Worm (Caenorhabditis elegans): ENCODE data around the gene C50F4.6.

C50F4.6 gene

DNA sequence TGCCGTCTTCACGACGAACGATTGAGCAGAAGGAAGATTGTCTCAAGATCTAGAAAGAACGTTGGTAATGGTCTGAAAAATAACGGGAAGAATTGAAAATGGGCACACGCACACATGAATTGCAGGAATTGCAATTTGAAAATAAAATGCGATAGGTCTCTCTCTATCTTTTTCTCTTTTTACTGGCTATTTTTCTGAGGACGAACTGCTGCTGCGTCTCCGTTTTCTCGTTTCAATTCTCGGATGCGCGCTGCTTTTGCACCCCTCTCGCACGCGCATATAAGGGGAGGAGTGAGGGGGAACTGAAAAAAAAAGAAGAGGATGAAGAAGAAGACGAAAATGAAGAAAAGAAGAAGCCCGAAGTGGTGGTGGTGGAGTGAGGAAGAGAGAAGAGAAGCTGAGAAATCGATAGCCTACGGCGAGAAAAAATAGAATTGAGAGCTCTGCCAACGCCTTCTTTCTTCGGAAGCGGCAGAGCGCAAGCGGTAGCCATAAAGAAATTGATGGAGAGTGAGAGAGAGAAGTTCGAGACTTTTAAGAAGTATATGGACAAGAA lies 15.8 kb downstream of the C50F4.6 start, which contains the start of gene rgef-1 (continued):
- no peak for TF ChIP-seq C04F5.9 (tag; optimal IDR thresholded peaks at IDR 0.05)
- TF ChIP-seq ztf-11 (tag; optimal IDR thresholded peaks at IDR 0.05): peak in 1 of 2 experiments; percentile 26
- no peak for TF ChIP-seq aha-1 (tag; optimal IDR thresholded peaks at IDR 0.05)
- no peak for TF ChIP-seq sptf-1 (tag; optimal IDR thresholded peaks at IDR 0.05)
- TF ChIP-seq jun-1 (tag; optimal IDR thresholded peaks at IDR 0.05): no peak
- TF ChIP-seq tbx-2 (tag; optimal IDR thresholded peaks at IDR 0.05): peak; percentile 47
- TF ChIP-seq nhr-76 (tag; optimal IDR thresholded peaks at IDR 0.05): no peak
- peak; percentile 18 for TF ChIP-seq lin-13 (GFP tag; optimal IDR thresholded peaks at IDR 0.05)
- peak; percentile 36 for TF ChIP-seq snu-23 (GFP tag; optimal IDR thresholded peaks at IDR 0.05)
- peak; percentile 47 for TF ChIP-seq zag-1 (tag; optimal IDR thresholded peaks at IDR 0.05)
- peak; percentile 35 for TF ChIP-seq dsc-1 (tag; optimal IDR thresholded peaks at IDR 0.05)
- TF ChIP-seq nhr-12 (tag; optimal IDR thresholded peaks at IDR 0.05): no peak
- peak; percentile 96 for TF ChIP-seq fkh-10 (GFP tag; optimal IDR thresholded peaks at IDR 0.05)
- no peak for TF ChIP-seq ceh-90 (tag; optimal IDR thresholded peaks at IDR 0.05)
- no peak for TF ChIP-seq sox-4 (tag; optimal IDR thresholded peaks at IDR 0.05)
- no peak for TF ChIP-seq unc-98 (GFP tag; IDR thresholded peaks at IDR 0.05)
- no peak for TF ChIP-seq elt-2 (tag; optimal IDR thresholded peaks at IDR 0.05)
- TF ChIP-seq ztf-4 (tag; optimal IDR thresholded peaks at IDR 0.05): no peak
- TF ChIP-seq swsn-7 (tag; optimal IDR thresholded peaks at IDR 0.05): peak; percentile 71
- no peak for TF ChIP-seq alr-1 (tag; optimal IDR thresholded peaks at IDR 0.05; ENCODE audit: borderline replicate concordance)
- peak in 1 of 2 experiments; percentile 51 for TF ChIP-seq lin-35 (GFP tag; optimal IDR thresholded peaks at IDR 0.05)

- TF ChIP-seq elt-2 (tag; optimal IDR thresholded peaks at IDR 0.05) (no peak), unc-130 (tag; optimal IDR thresholded peaks at IDR 0.05) (no peak), egl-13 (tag; optimal IDR thresholded peaks at IDR 0.05) (no peak), ceh-88 (GFP tag; IDR thresholded peaks at IDR 0.05) (no peak), elt-3 (tag; optimal IDR thresholded peaks at IDR 0.05) (no peak), xbp-1 (tag; optimal IDR thresholded peaks at IDR 0.05) (no peak), lin-35 (GFP tag; optimal IDR thresholded peaks at IDR 0.05) (no peak), hpl-2 (GFP tag; optimal IDR thresholded peaks at IDR 0.05) (no peak), C34B4.2 (tag; optimal IDR thresholded peaks at IDR 0.05) (no peak), dsc-1 (tag; optimal IDR thresholded peaks at IDR 0.05) (peak; percentile 61), fkh-10 (GFP tag; optimal IDR thresholded peaks at IDR 0.05) (peak; percentile 84), nhr-71 (tag; optimal IDR thresholded peaks at IDR 0.05) (no peak), fos-1 (tag; optimal IDR thresholded peaks at IDR 0.05) (no peak), lin-15B (tag; optimal IDR thresholded peaks at IDR 0.05) (no peak), blmp-1 (tag; optimal IDR thresholded peaks at IDR 0.05) (no peak), ztf-11 (tag; optimal IDR thresholded peaks at IDR 0.05) (no peak), pqm-1 (tag; optimal IDR thresholded peaks at IDR 0.05) (no peak), snpc-4 (tag; optimal IDR thresholded peaks at IDR 0.05) (no peak), lin-14 (GFP tag; optimal IDR thresholded peaks at IDR 0.05) (peak; percentile 37), fkh-8 (tag; optimal IDR thresholded peaks at IDR 0.05) (peak; percentile 29), vab-15 (tag; optimal IDR thresholded peaks at IDR 0.05) (no peak)
Observed at ce11 chrV:9563585-9563984, 17.7 kb downstream of the C50F4.6 start.

ce11 chrV:9568707-9569106 lies 22.8 kb downstream of the C50F4.6 start, which contains the start of gene F25B3.4:
Gene F25B3.4 (minus strand): TSS chrV:9568807.
- no peak for TF ChIP-seq C34B4.2 (tag; optimal IDR thresholded peaks at IDR 0.05)

DNA sequence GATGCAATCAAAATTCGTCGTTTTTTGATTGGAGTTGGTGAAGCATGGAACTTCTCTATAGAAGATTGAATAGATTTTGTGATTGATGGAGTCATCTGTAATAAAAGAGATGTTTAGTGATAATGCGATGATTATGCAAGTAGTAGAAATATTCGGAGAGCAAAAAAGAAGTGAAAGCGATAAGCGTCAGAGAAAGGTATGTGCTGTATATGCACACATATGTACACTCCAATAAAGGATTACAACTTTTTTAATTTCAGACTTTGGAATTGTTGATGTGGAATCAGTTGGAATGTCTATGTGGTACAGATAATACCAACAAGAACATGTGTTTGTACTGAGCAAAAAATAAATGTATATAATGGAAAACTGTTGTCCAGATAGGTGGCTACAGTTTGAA lies 24.3 kb downstream of the C50F4.6 start, which contains the start of gene F25B3.5:
Gene F25B3.5, minus strand, starts transcription at position 101 of the 400 bp plus-strand sequence.
- TF ChIP-seq elt-2 (tag; optimal IDR thresholded peaks at IDR 0.05) (peak; percentile 41), ama-1 (optimal IDR thresholded peaks at IDR 0.05) (no peak)

Measured in whole organism, L1 larva.